Worm (Caenorhabditis elegans) whole organism, young adult: ENCODE measurements around the gene C34B4.3.

Source experiments
- B0019.2 ChIP-seq: fragments of 200-800 bp; sonication (Bioruptor generic); conservative IDR thresholded peaks from 2 replicates; pipeline ENCODE4 v1.3.6; 2022; ENCODE audit warnings: missing genetic modification reagents, missing genetic modification characterization, missing compliant biosample characterization
- C17E4.6 ChIP-seq: fragments of 200-800 bp; sonication (Bioruptor generic); IDR thresholded peaks from 2 replicates; pipeline ENCODE4 v1.3.6; 2022; ENCODE audit warnings: missing genetic modification reagents, missing genetic modification characterization, missing compliant biosample characterization
- F22D6.2 ChIP-seq: sonication (generic microtip); optimal IDR thresholded peaks from 2 replicates; lab custom pipeline; 2016; ENCODE audit warnings: mild to moderate bottlenecking, missing genetic modification characterization, missing compliant biosample characterization
- F37B4.10 ChIP-seq: fragments of 200-800 bp; sonication (Bioruptor generic); IDR thresholded peaks from 2 replicates; pipeline ENCODE4 v1.3.6; 2022; ENCODE audit warnings: missing genetic modification characterization, missing compliant biosample characterization
- F39B2.1 ChIP-seq: fragments of 200-800 bp; sonication (Bioruptor generic); IDR thresholded peaks from 2 replicates; pipeline ENCODE4 v1.3.6; 2022; ENCODE audit warnings: missing genetic modification reagents, missing genetic modification characterization, missing compliant biosample characterization
- F52B5.7 ChIP-seq: sonication (generic microtip); optimal IDR thresholded peaks from 2 replicates; lab custom pipeline; 2016; ENCODE audit warnings: mild to moderate bottlenecking, missing genetic modification characterization, missing compliant biosample characterization
- F57A8.1 ChIP-seq: fragments of 200-800 bp; sonication (Bioruptor generic); optimal IDR thresholded peaks from 2 replicates; lab custom pipeline; 2018; ENCODE audit warnings: mild to moderate bottlenecking, missing genetic modification characterization, moderate library complexity, missing compliant biosample characterization
- K11D2.4 ChIP-seq: fragments of 200-800 bp; sonication (Bioruptor generic); IDR thresholded peaks from 2 replicates; pipeline ENCODE4 v1.3.6; 2022; ENCODE audit warnings: missing genetic modification reagents, missing genetic modification characterization, missing compliant biosample characterization
- K12H6.12 ChIP-seq: fragments of 200-800 bp; sonication (Bioruptor generic); optimal IDR thresholded peaks from 2 replicates; lab custom pipeline; 2018; ENCODE audit warnings: mild to moderate bottlenecking, missing genetic modification characterization, missing compliant biosample characterization
- T26A5.8 ChIP-seq: sonication (generic microtip); optimal IDR thresholded peaks from 2 replicates; lab custom pipeline; 2016; ENCODE audit warnings: missing genetic modification characterization, missing compliant biosample characterization
- Y53F4B.3 ChIP-seq: fragments of 200-800 bp; sonication (Bioruptor generic); IDR thresholded peaks from 2 replicates; pipeline ENCODE4 v1.3.6; 2022; ENCODE audit warnings: missing genetic modification reagents, missing genetic modification characterization, missing compliant biosample characterization
- Y79H2A.3 ChIP-seq: fragments of 200-800 bp; sonication (Bioruptor generic); conservative IDR thresholded peaks from 2 replicates; pipeline ENCODE4 v1.3.6; 2022; ENCODE audit warnings: missing genetic modification reagents, missing genetic modification characterization, missing compliant biosample characterization
- ZK185.1 ChIP-seq: sonication (generic microtip); optimal IDR thresholded peaks from 2 replicates; lab custom pipeline; 2016; ENCODE audit warnings: mild to moderate bottlenecking, missing genetic modification characterization, missing compliant biosample characterization; ENCODE audit not compliant: poor library complexity, severe bottlenecking
- akir-1 ChIP-seq: fragments of 200-800 bp; sonication (Bioruptor generic); optimal IDR thresholded peaks from 2 replicates; lab custom pipeline; 2018; ENCODE audit warnings: mild to moderate bottlenecking, missing genetic modification characterization, moderate library complexity, missing compliant biosample characterization
- aptf-3 ChIP-seq: fragments of 200-800 bp; sonication (Bioruptor generic); IDR thresholded peaks from 2 replicates; pipeline ENCODE4 v1.3.6; 2022; ENCODE audit warnings: missing genetic modification characterization, missing compliant biosample characterization
- cebp-1 ChIP-seq, 2 experiments: fragments of 200-800 bp in 1 of 2; sonication (Bioruptor generic) in 1 of 2; sonication (generic microtip) in 1 of 2; IDR thresholded peaks in 1 of 2; optimal IDR thresholded peaks in 1 of 2; 2 replicates each; pipeline versions ENCODE4 v1.3.6 to Lab custom; 2017 to 2022; ENCODE audit warnings: missing compliant biosample characterization in 2 of 2, missing genetic modification characterization in 2 of 2, mild to moderate bottlenecking in 1 of 2, missing genetic modification reagents in 1 of 2, moderate library complexity in 1 of 2
- ceh-58 ChIP-seq: fragments of 200-800 bp; sonication (Bioruptor generic); IDR thresholded peaks from 2 replicates; pipeline ENCODE4 v1.3.6; 2022; ENCODE audit warnings: missing genetic modification characterization, missing compliant biosample characterization
- ceh-79 ChIP-seq: sonication (generic microtip); optimal IDR thresholded peaks from 2 replicates; lab custom pipeline; 2017; ENCODE audit warnings: mild to moderate bottlenecking, missing genetic modification characterization, missing compliant biosample characterization
- ceh-91 ChIP-seq: fragments of 200-800 bp; sonication (Bioruptor generic); IDR thresholded peaks from 2 replicates; pipeline ENCODE4 v1.3.6; 2022; ENCODE audit warnings: missing genetic modification reagents, missing genetic modification characterization, missing compliant biosample characterization
- dpl-1 ChIP-seq: fragments of 150-350 bp; optimal IDR thresholded peaks from 2 replicates; lab custom pipeline; 2014; ENCODE audit warnings: missing biosample characterization, missing genetic modification reagents, missing genetic modification characterization
- egl-18 ChIP-seq: fragments of 200-800 bp; sonication (Bioruptor generic); IDR thresholded peaks from 2 replicates; pipeline ENCODE4 v1.3.6; 2022; ENCODE audit warnings: missing genetic modification reagents, missing genetic modification characterization, missing compliant biosample characterization
- egrh-3 ChIP-seq: fragments of 200-800 bp; sonication (Bioruptor generic); IDR thresholded peaks from 2 replicates; pipeline ENCODE4 v1.3.6; 2022; ENCODE audit warnings: missing genetic modification reagents, missing genetic modification characterization, missing compliant biosample characterization
- him-1 ChIP-seq: sonication (generic microtip); optimal IDR thresholded peaks from 2 replicates; lab custom pipeline; 2016; ENCODE audit warnings: missing genotype, missing genetic modification reagents, missing genetic modification characterization, missing compliant biosample characterization
- hmg-20 ChIP-seq: fragments of 200-800 bp; sonication (Bioruptor generic); IDR thresholded peaks from 2 replicates; pipeline ENCODE4 v1.3.6; 2022; ENCODE audit warnings: missing genetic modification reagents, missing genetic modification characterization, missing compliant biosample characterization
- hrde-1 ChIP-seq: sonication (generic microtip); optimal IDR thresholded peaks from 2 replicates; lab custom pipeline; 2016; ENCODE audit warnings: missing genetic modification characterization, mild to moderate bottlenecking, missing compliant biosample characterization, moderate library complexity, missing genotype, missing genetic modification reagents, borderline replicate concordance
- lag-1 ChIP-seq: fragments of 200-800 bp; sonication (Bioruptor generic); IDR thresholded peaks from 2 replicates; pipeline ENCODE4 v1.3.6; 2022; ENCODE audit warnings: missing genetic modification reagents, missing genetic modification characterization, missing compliant biosample characterization
- let-607 ChIP-seq, 2 experiments: fragments of 200-800 bp in 1 of 2; sonication (Bioruptor generic) in 1 of 2; sonication (generic microtip) in 1 of 2; optimal IDR thresholded peaks; 2 replicates each; lab custom pipeline; 2016 to 2018; ENCODE audit warnings: mild to moderate bottlenecking in 2 of 2, missing compliant biosample characterization in 2 of 2, missing genetic modification characterization in 2 of 2, moderate library complexity in 2 of 2, missing genotype in 1 of 2
- lin-26 ChIP-seq: fragments of 200-800 bp; sonication (Bioruptor generic); IDR thresholded peaks from 2 replicates; pipeline ENCODE4 v1.3.6; 2022; ENCODE audit warnings: missing genetic modification reagents, missing genetic modification characterization, missing compliant biosample characterization
- lin-35 ChIP-seq, 3 experiments: fragments of 150-350 bp in 2 of 3; sonication (generic microtip) in 1 of 3; optimal IDR thresholded peaks; 2 replicates each; lab custom pipeline; 2014 to 2018; ENCODE audit warnings: missing biosample characterization in 3 of 3, missing genetic modification characterization in 3 of 3, missing genetic modification reagents in 3 of 3
- lin-40 ChIP-seq: sonication (generic microtip); optimal IDR thresholded peaks from 2 replicates; lab custom pipeline; 2016; ENCODE audit warnings: missing genetic modification characterization, mild to moderate bottlenecking, missing compliant biosample characterization, missing genotype, missing genetic modification reagents
- lsl-1 ChIP-seq: fragments of 200-800 bp; sonication (Bioruptor generic); optimal IDR thresholded peaks from 2 replicates; lab custom pipeline; 2018; ENCODE audit warnings: mild to moderate bottlenecking, missing genetic modification characterization, moderate library complexity, missing compliant biosample characterization
- lsy-27 ChIP-seq: sonication (generic microtip); optimal IDR thresholded peaks from 2 replicates; lab custom pipeline; 2017; ENCODE audit warnings: missing genetic modification characterization, mild to moderate bottlenecking, missing compliant biosample characterization, antibody characterized with exemption, missing genotype, borderline replicate concordance; ENCODE audit not compliant: insufficient read depth
- madf-8 ChIP-seq: fragments of 200-800 bp; sonication (Bioruptor generic); conservative IDR thresholded peaks from 2 replicates; pipeline ENCODE4 v1.3.6; 2022; ENCODE audit warnings: missing genetic modification reagents, missing genetic modification characterization, missing compliant biosample characterization
- mcd-1 ChIP-seq: fragments of 200-800 bp; sonication (Bioruptor generic); IDR thresholded peaks from 2 replicates; pipeline ENCODE4 v1.3.6; 2022; ENCODE audit warnings: missing genetic modification reagents, missing genetic modification characterization, missing compliant biosample characterization
- mes-4 ChIP-seq: sonication (generic microtip); optimal IDR thresholded peaks from 2 replicates; lab custom pipeline; 2016; ENCODE audit warnings: missing genotype, missing genetic modification characterization, missing compliant biosample characterization
- nfya-1 ChIP-seq: sonication (generic microtip); optimal IDR thresholded peaks from 2 replicates; lab custom pipeline; 2017; ENCODE audit warnings: antibody characterized with exemption, missing compliant biosample characterization, missing genetic modification characterization, borderline replicate concordance; ENCODE audit not compliant: insufficient read depth
- nhr-27 ChIP-seq: fragments of 200-800 bp; sonication (Bioruptor generic); optimal IDR thresholded peaks from 2 replicates; lab custom pipeline; 2018; ENCODE audit warnings: mild to moderate bottlenecking, missing genetic modification characterization, moderate library complexity, missing compliant biosample characterization
- nhr-80 ChIP-seq: sonication (generic microtip); optimal IDR thresholded peaks from 2 replicates; lab custom pipeline; 2016; ENCODE audit warnings: missing genetic modification characterization, missing compliant biosample characterization
- nhr-90 ChIP-seq: sonication (generic microtip); optimal IDR thresholded peaks from 2 replicates; lab custom pipeline; 2016; ENCODE audit warnings: missing genotype, mild to moderate bottlenecking, missing genetic modification characterization, missing compliant biosample characterization
- sdz-38 ChIP-seq: sonication (generic microtip); optimal IDR thresholded peaks from 2 replicates; lab custom pipeline; 2016; ENCODE audit warnings: missing genotype, missing genetic modification characterization, missing compliant biosample characterization
- somi-1 ChIP-seq: fragments of 200-800 bp; sonication (Bioruptor generic); optimal IDR thresholded peaks from 2 replicates; lab custom pipeline; 2018; ENCODE audit warnings: mild to moderate bottlenecking, missing genetic modification characterization, missing compliant biosample characterization
- unc-130 ChIP-seq: sonication (generic microtip); optimal IDR thresholded peaks from 2 replicates; lab custom pipeline; 2016; ENCODE audit warnings: missing genetic modification reagents, missing genetic modification characterization, missing compliant biosample characterization
- unc-62 ChIP-seq: fragments of 150-350 bp; optimal IDR thresholded peaks from 2 replicates; lab custom pipeline; 2014; ENCODE audit warnings: missing biosample characterization, missing genetic modification reagents, missing genetic modification characterization
- ztf-18 ChIP-seq: sonication (generic microtip); optimal IDR thresholded peaks from 2 replicates; lab custom pipeline; 2016; ENCODE audit warnings: missing genotype, mild to moderate bottlenecking, missing genetic modification characterization, missing compliant biosample characterization
- ztf-28 ChIP-seq: fragments of 200-800 bp; sonication (Bioruptor generic); IDR thresholded peaks from 2 replicates; pipeline ENCODE4 v1.3.6; 2022; ENCODE audit warnings: missing genetic modification reagents, missing genetic modification characterization, missing compliant biosample characterization
- ztf-6 ChIP-seq: fragments of 200-800 bp; sonication (Bioruptor generic); IDR thresholded peaks from 2 replicates; pipeline ENCODE4 v1.3.6; 2022; ENCODE audit warnings: missing genetic modification reagents, missing genetic modification characterization, missing compliant biosample characterization

C34B4.3 gene

DNA sequence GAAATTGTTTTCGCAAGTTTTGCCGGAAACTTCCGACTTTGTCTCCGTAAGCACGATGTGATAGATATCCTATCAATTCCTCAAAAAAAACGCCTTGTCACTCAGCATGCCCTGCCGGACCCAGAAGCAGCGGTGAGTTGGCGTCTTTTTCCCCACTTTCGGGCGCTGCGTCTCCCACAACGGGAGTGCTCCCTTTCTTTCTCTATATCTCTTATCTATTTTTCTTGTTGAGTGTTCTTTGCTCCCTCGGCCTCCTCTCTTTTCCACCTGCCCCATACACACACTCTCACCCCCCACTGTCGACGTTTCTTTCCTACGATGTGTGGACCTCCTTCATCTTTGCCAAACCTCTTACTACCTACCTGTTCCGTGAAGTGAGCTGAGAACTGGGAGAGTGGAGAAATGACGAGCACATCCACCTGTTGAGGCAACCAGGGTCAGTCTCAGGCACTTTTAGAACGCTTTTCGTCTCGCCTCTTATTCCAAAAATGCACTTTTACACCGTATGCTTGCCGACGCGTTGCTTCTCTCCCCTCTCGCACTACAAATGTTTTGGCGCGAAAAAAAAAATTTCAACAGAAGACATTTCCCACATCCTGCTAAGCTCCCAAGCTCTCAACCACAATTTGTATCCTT is 15.1 kb upstream of the C34B4.3 start (continued):
- TF ChIP-seq F37B4.10 (GFP tag; lab: Robert Waterston, UW) (no peak), cebp-1 (GFP tag; IDR thresholded peaks at IDR 0.05; lab: Robert Waterston, UW) (no peak), cebp-1 (tag; optimal IDR thresholded peaks at IDR 0.05; lab: Kevin White, UChicago) (peak; percentile 61), madf-8 (GFP tag; lab: Robert Waterston, UW) (no peak), akir-1 (GFP tag; lab: Kevin White, UChicago) (no peak), lsy-27 (no peak), ZK185.1 (no peak), nhr-80 (tag; lab: Kevin White, UChicago) (peak; percentile 42), K12H6.12 (peak; percentile 80), ceh-79 (tag; lab: Kevin White, UChicago) (no peak), unc-62 (GFP tag; lab: Kevin White, UChicago) (peak; percentile 54), him-1 (no peak), dpl-1 (GFP tag; lab: Kevin White, UChicago) (no peak), K11D2.4 (GFP tag; lab: Robert Waterston, UW) (peak; percentile 25; the same call in 1 of the 2 replicates), unc-130 (GFP tag; lab: Kevin White, UChicago) (no peak), hrde-1 (tag; lab: Kevin White, UChicago) (no peak), nhr-27 (tag; lab: Kevin White, UChicago) (no peak), F22D6.2 (no peak), lin-40 (tag; lab: Kevin White, UChicago) (no peak), ztf-18 (tag; lab: Kevin White, UChicago) (peak; percentile 7), somi-1 (peak; percentile 74), nhr-90 (peak; percentile 5), Y53F4B.3 (GFP tag; lab: Robert Waterston, UW) (no peak), F57A8.1 (GFP tag; lab: Kevin White, UChicago) (no peak), ztf-6 (no peak), B0019.2 (GFP tag; lab: Robert Waterston, UW) (no peak), ceh-58 (no peak), aptf-3 (GFP tag; lab: Robert Waterston, UW) (no peak), lin-35 (GFP tag; optimal IDR thresholded peaks at IDR 0.05; lab: Kevin White, UChicago) (peak in 1 of 3 experiments; percentile 49), T26A5.8 (no peak)

DNA sequence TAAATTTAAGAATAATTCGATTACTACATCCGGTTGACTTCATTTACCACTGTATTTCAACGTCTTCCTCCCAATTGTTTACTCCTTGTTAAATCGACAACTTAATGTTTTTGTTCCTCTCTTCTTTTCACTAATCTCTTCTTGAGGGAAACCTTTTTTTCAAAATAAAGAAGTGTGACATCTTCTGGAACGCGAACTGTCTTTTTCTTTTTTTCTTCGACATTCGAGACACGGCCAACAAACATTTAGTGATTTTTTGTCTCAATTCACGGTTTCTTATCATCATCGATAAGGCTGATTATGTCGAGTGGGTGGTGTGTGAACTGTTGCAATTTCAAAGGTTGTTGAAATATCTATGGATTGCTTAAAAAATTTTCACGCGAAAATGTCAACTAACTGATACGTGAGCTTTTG is 14.3 kb upstream of the C34B4.3 start:
- TF ChIP-seq hmg-20 (no peak), ceh-91 (GFP tag; lab: Robert Waterston, UW) (no peak), let-607 (tag; optimal IDR thresholded peaks at IDR 0.05; lab: Kevin White, UChicago) (no peak), lsl-1 (GFP tag; lab: Kevin White, UChicago) (no peak), cebp-1 (GFP tag; IDR thresholded peaks at IDR 0.05; lab: Robert Waterston, UW) (no peak), cebp-1 (tag; optimal IDR thresholded peaks at IDR 0.05; lab: Kevin White, UChicago) (peak; percentile 44), egl-18 (GFP tag; lab: Robert Waterston, UW) (no peak), lag-1 (GFP tag; lab: Robert Waterston, UW) (no peak), C17E4.6 (GFP tag; lab: Robert Waterston, UW) (no peak), him-1 (no peak), egrh-3 (no peak), ztf-6 (no peak), K12H6.12 (no peak), mes-4 (tag; lab: Kevin White, UChicago) (no peak), lin-35 (GFP tag; optimal IDR thresholded peaks at IDR 0.05; lab: Kevin White, UChicago) (no peak), nfya-1 (tag; lab: Kevin White, UChicago) (no peak), ceh-58 (no peak), sdz-38 (tag; lab: Kevin White, UChicago) (no peak), F52B5.7 (tag; lab: Kevin White, UChicago) (no peak), Y79H2A.3 (GFP tag; lab: Robert Waterston, UW) (no peak), somi-1 (peak; percentile 3), nhr-90 (no peak), mcd-1 (GFP tag; lab: Robert Waterston, UW) (no peak), lin-26 (GFP tag; lab: Robert Waterston, UW) (0 out of 2 replicates have a peak, but pooled peaks have one; percentile 16), F39B2.1 (GFP tag; lab: Robert Waterston, UW) (no peak), F22D6.2 (no peak), ztf-28 (GFP tag; lab: Robert Waterston, UW) (no peak)
